Fruit fly (Drosophila melanogaster) whole organism, wandering third instar larva: ENCODE data around the gene CG42590.

Source experiments
- CG9705 ChIP-seq: fragments of 200-800 bp; sonication (Bioruptor generic); optimal IDR thresholded peaks from 2 replicates; lab custom pipeline; 2018; ENCODE audit warnings: missing biosample characterization, mild to moderate bottlenecking, missing genetic modification characterization
- CrebA ChIP-seq: fragments of 200-800 bp; sonication (Bioruptor generic); optimal IDR thresholded peaks from 2 replicates; lab custom pipeline; 2016; ENCODE audit warnings: missing biosample characterization, mild to moderate bottlenecking, missing genetic modification characterization, borderline replicate concordance
- Dfd ChIP-seq: fragments of >200 bp; optimal IDR thresholded peaks from 2 replicates; lab custom pipeline; 2017; ENCODE audit warnings: missing biosample characterization, missing genetic modification characterization
- Dif ChIP-seq: fragments of 200-275, 200-300 bp; sonication (Bioruptor generic); optimal IDR thresholded peaks from 2 replicates; lab custom pipeline; 2018; ENCODE audit warnings: missing biosample characterization, missing genetic modification characterization; ENCODE audit not compliant: partially characterized antibody
- GATAd ChIP-seq: sonication (Bioruptor generic); optimal IDR thresholded peaks from 2 replicates; lab custom pipeline; 2016; ENCODE audit warnings: missing biosample characterization, missing genetic modification characterization
- HLH106 ChIP-seq: fragments of 200-800 bp; optimal IDR thresholded peaks from 3 replicates; lab custom pipeline; 2019; ENCODE audit warnings: missing biosample characterization, mild to moderate bottlenecking, missing genetic modification characterization, moderate library complexity
- Hnf4 ChIP-seq: fragments of 200-800 bp; sonication (Bioruptor generic); optimal IDR thresholded peaks from 2 replicates; lab custom pipeline; 2016; ENCODE audit warnings: missing biosample characterization, mild to moderate bottlenecking, missing genetic modification characterization
- Hr78 ChIP-seq: fragments of >200 bp; optimal IDR thresholded peaks from 2 replicates; lab custom pipeline; 2017; ENCODE audit warnings: missing biosample characterization, missing genetic modification characterization
- Hr83 ChIP-seq: fragments of 200-300 bp; sonication (Bioruptor generic); optimal IDR thresholded peaks from 2 replicates; lab custom pipeline; 2016; ENCODE audit warnings: missing biosample characterization, mild to moderate bottlenecking, missing genetic modification characterization, moderate library complexity; ENCODE audit not compliant: poor library complexity, severe bottlenecking
- Jra ChIP-seq: sonication (Bioruptor generic); optimal IDR thresholded peaks from 2 replicates; lab custom pipeline; 2016; ENCODE audit warnings: missing biosample characterization, missing genetic modification characterization
- Mio ChIP-seq: sonication (Bioruptor generic); optimal IDR thresholded peaks from 2 replicates; lab custom pipeline; 2016; ENCODE audit warnings: missing biosample characterization, missing genetic modification characterization
- N ChIP-seq: fragments of >200 bp; optimal IDR thresholded peaks from 2 replicates; lab custom pipeline; 2018; ENCODE audit warnings: missing biosample characterization, missing external identifiers, missing genetic modification characterization
- OdsH ChIP-seq: fragments of 200-800 bp; sonication (Bioruptor generic); optimal IDR thresholded peaks from 2 replicates; lab custom pipeline; 2016; ENCODE audit warnings: missing biosample characterization, mild to moderate bottlenecking, missing genetic modification characterization
- Rel ChIP-seq, 2 experiments: fragments of 200-800 bp; sonication (Bioruptor generic) in 1 of 2; optimal IDR thresholded peaks; 2 replicates in 1 of 2; 3 replicates in 1 of 2; lab custom pipeline; 2016 to 2019; ENCODE audit warnings: mild to moderate bottlenecking in 2 of 2, missing biosample characterization in 2 of 2, missing genetic modification characterization in 2 of 2, moderate library complexity in 1 of 2
- Sp1 ChIP-seq: fragments of 200-800 bp; sonication (Bioruptor generic); optimal IDR thresholded peaks from 3 replicates; lab custom pipeline; 2019; ENCODE audit warnings: missing biosample characterization, mild to moderate bottlenecking, missing genetic modification characterization, moderate library complexity
- Vsx2 ChIP-seq: fragments of 200-300, 225-300 bp; sonication (Bioruptor generic); optimal IDR thresholded peaks from 2 replicates; lab custom pipeline; 2018; ENCODE audit warnings: missing biosample characterization, missing genetic modification characterization; ENCODE audit not compliant: partially characterized antibody
- br ChIP-seq: fragments of 200-800 bp; sonication (Bioruptor generic); optimal IDR thresholded peaks from 2 replicates; lab custom pipeline; 2016; ENCODE audit warnings: missing biosample characterization, missing genetic modification characterization
- brk ChIP-seq: fragments of 200-800 bp; sonication (Bioruptor generic); optimal IDR thresholded peaks from 2 replicates; lab custom pipeline; 2016; ENCODE audit warnings: missing biosample characterization, mild to moderate bottlenecking, missing genetic modification characterization
- dmrt93B ChIP-seq: fragments of 200-800 bp; sonication (Bioruptor generic); optimal IDR thresholded peaks from 2 replicates; lab custom pipeline; 2018; ENCODE audit warnings: missing biosample characterization, mild to moderate bottlenecking, missing genetic modification characterization
- dsf ChIP-seq: sonication (Bioruptor generic); optimal IDR thresholded peaks from 2 replicates; lab custom pipeline; 2016; ENCODE audit warnings: missing biosample characterization, missing genetic modification characterization, borderline replicate concordance
- ey ChIP-seq: fragments of 200-800 bp; sonication (Bioruptor generic); optimal IDR thresholded peaks from 2 replicates; lab custom pipeline; 2016; ENCODE audit warnings: missing biosample characterization, missing genetic modification characterization
- foxo ChIP-seq, 2 experiments: fragments of 200-800 bp; sonication (Bioruptor generic); optimal IDR thresholded peaks; 2 replicates in 1 of 2; 3 replicates in 1 of 2; lab custom pipeline; 2016 to 2017; ENCODE audit warnings: missing biosample characterization in 2 of 2, missing genetic modification characterization in 2 of 2
- fru ChIP-seq: fragments of 200-800 bp; sonication (Bioruptor generic); optimal IDR thresholded peaks from 3 replicates; lab custom pipeline; 2016; ENCODE audit warnings: missing biosample characterization, mild to moderate bottlenecking, missing genetic modification characterization
- h ChIP-seq: fragments of 200-800 bp; sonication (Bioruptor generic); optimal IDR thresholded peaks from 3 replicates; lab custom pipeline; 2016; ENCODE audit warnings: missing biosample characterization, mild to moderate bottlenecking, missing genetic modification characterization
- jim ChIP-seq: fragments of 175-275, 200-325 bp; sonication (Bioruptor generic); optimal IDR thresholded peaks from 2 replicates; lab custom pipeline; 2016; ENCODE audit warnings: missing biosample characterization, mild to moderate bottlenecking, missing genetic modification characterization
- pan ChIP-seq: fragments of >200 bp; optimal IDR thresholded peaks from 2 replicates; lab custom pipeline; 2017
- psq ChIP-seq: fragments of 200-800 bp; sonication (Bioruptor generic); optimal IDR thresholded peaks from 3 replicates; lab custom pipeline; 2017; ENCODE audit warnings: missing biosample characterization, mild to moderate bottlenecking, missing genetic modification characterization, moderate library complexity
- rgr ChIP-seq: fragments of 200-800 bp; sonication (Bioruptor generic); optimal IDR thresholded peaks from 3 replicates; lab custom pipeline; 2016; ENCODE audit warnings: missing biosample characterization, mild to moderate bottlenecking, missing genetic modification characterization
- sage ChIP-seq: fragments of 200-800 bp; sonication (Bioruptor generic); optimal IDR thresholded peaks from 2 replicates; lab custom pipeline; 2016; ENCODE audit warnings: missing biosample characterization, mild to moderate bottlenecking, missing genetic modification characterization
- tai ChIP-seq: sonication (Bioruptor generic); optimal IDR thresholded peaks from 2 replicates; lab custom pipeline; 2016; ENCODE audit warnings: missing biosample characterization, missing genetic modification characterization
- usp ChIP-seq: fragments of >200 bp; optimal IDR thresholded peaks from 2 replicates; lab custom pipeline; 2017; ENCODE audit warnings: missing biosample characterization, missing genetic modification characterization
- woc ChIP-seq: sonication (Bioruptor generic); optimal IDR thresholded peaks from 2 replicates; lab custom pipeline; 2016; ENCODE audit warnings: missing biosample characterization, mild to moderate bottlenecking, missing genetic modification characterization

The CG42590 gene

dm6 chr3L:8057823-8058189 lies 11.3 kb downstream of the CG42590 start:
- peak; percentile 25 for TF ChIP-seq br (GFP tag; lab: Kevin White, UChicago)
- no peak for TF ChIP-seq dsf (GFP tag; lab: Kevin White, UChicago)
- no peak for TF ChIP-seq brk
- peak; percentile 13 for TF ChIP-seq Sp1 (GFP tag; lab: Kevin White, UChicago)
- peak in 1 of 2 experiments; percentile 43 for TF ChIP-seq foxo (GFP tag; optimal IDR thresholded peaks at IDR 0.05; lab: Kevin White, UChicago)
- TF ChIP-seq fru (GFP tag; lab: Kevin White, UChicago) = peak; percentile 31
- TF ChIP-seq rgr (GFP tag; lab: Kevin White, UChicago) = peak; percentile 1
- no peak for TF ChIP-seq h (GFP tag; lab: Kevin White, UChicago)
- TF ChIP-seq jim (GFP tag; lab: Kevin White, UChicago) = no peak
- TF ChIP-seq Dif = no peak
- no peak for TF ChIP-seq pan (lab: Kevin White, UChicago)
- TF ChIP-seq Hr83 = no peak
- no peak for TF ChIP-seq Hr78
- no peak for TF ChIP-seq Hnf4
- TF ChIP-seq ey (GFP tag; lab: Kevin White, UChicago) = peak; percentile 2
- TF ChIP-seq Dfd (GFP tag; lab: Kevin White, UChicago) = no peak
- peak; percentile 25 for TF ChIP-seq OdsH (GFP tag; lab: Kevin White, UChicago)
- TF ChIP-seq usp (GFP tag; lab: Kevin White, UChicago) = no peak
- TF ChIP-seq sage (GFP tag; lab: Kevin White, UChicago) = peak; percentile 37
- TF ChIP-seq CG9705 (GFP tag; lab: Kevin White, UChicago) = no peak
- peak; percentile 51 for TF ChIP-seq HLH106 (tag; lab: Kevin White, UChicago)
- no peak for TF ChIP-seq dmrt93B (GFP tag; lab: Kevin White, UChicago)
- TF ChIP-seq Rel (GFP tag; optimal IDR thresholded peaks at IDR 0.05; lab: Kevin White, UChicago) = peak; percentile 15
- no peak for TF ChIP-seq Rel (tag; optimal IDR thresholded peaks at IDR 0.05; lab: Kevin White, UChicago)
- TF ChIP-seq Vsx2 = no peak
- TF ChIP-seq GATAd (GFP tag; lab: Kevin White, UChicago) = no peak
- TF ChIP-seq N (GFP tag; lab: Kevin White, UChicago) = no peak
- no peak for TF ChIP-seq psq (GFP tag; lab: Kevin White, UChicago)
- TF ChIP-seq Jra (GFP tag; lab: Kevin White, UChicago) = no peak
- no peak for TF ChIP-seq woc
- no peak for TF ChIP-seq CrebA (GFP tag; lab: Kevin White, UChicago)

- TF ChIP-seq Dif (peak; percentile 40), Jra (GFP tag; lab: Kevin White, UChicago) (no peak)
Observed at dm6 chr3L:8057423-8057822, 11.6 kb downstream of the CG42590 start.

- TF ChIP-seq Rel (GFP tag; optimal IDR thresholded peaks at IDR 0.05; lab: Kevin White, UChicago) (no peak), Rel (tag; optimal IDR thresholded peaks at IDR 0.05; lab: Kevin White, UChicago) (peak; percentile 89), br (GFP tag; lab: Kevin White, UChicago) (peak; percentile 71), Sp1 (GFP tag; lab: Kevin White, UChicago) (peak; percentile 64), Jra (GFP tag; lab: Kevin White, UChicago) (peak; percentile 26), woc (peak; percentile 64), ey (GFP tag; lab: Kevin White, UChicago) (peak; percentile 73), psq (GFP tag; lab: Kevin White, UChicago) (peak; percentile 62), HLH106 (tag; lab: Kevin White, UChicago) (peak; percentile 71), Hnf4 (peak; percentile 45), h (GFP tag; lab: Kevin White, UChicago) (peak; percentile 68), foxo (GFP tag; optimal IDR thresholded peaks at IDR 0.05; lab: Kevin White, UChicago) (peak in 1 of 2 experiments; percentile 80), N (GFP tag; lab: Kevin White, UChicago) (no peak), fru (GFP tag; lab: Kevin White, UChicago) (peak; percentile 82), rgr (GFP tag; lab: Kevin White, UChicago) (peak; percentile 62), dmrt93B (GFP tag; lab: Kevin White, UChicago) (peak; percentile 38), CrebA (GFP tag; lab: Kevin White, UChicago) (no peak), tai (GFP tag; lab: Kevin White, UChicago) (peak; percentile 2), Mio (no peak), Vsx2 (no peak), OdsH (GFP tag; lab: Kevin White, UChicago) (peak; percentile 72), Hr78 (no peak), CG9705 (GFP tag; lab: Kevin White, UChicago) (peak; percentile 43)
Observed at dm6 chr3L:8056740-8057253, 12.3 kb downstream of the CG42590 start.
